Fruit fly (Drosophila melanogaster): ENCODE results near the gene Rhp.

DNA sequence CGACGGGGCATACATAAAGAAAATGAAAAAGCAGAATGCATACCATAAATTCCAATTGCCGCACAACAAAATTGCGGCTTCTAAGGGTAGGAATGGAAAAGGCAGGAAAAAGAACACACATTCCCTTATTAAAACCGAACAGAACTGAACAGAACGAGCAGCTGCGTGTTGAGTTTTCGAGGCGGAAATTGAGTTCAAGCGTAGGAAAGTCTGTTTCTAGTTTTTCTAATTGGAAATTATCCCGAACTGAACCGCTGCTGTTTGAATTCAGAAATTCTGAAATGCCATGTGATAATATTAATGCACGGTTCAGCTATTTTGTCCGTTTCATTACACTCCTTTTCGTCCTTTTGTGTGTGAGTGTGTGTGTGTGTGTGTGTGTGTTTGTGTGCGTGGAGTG is 28.2 kb downstream of the Rhp start:
- TF ChIP-seq CG15710 (tag; optimal IDR thresholded peaks at IDR 0.05), result no peak
- no peak for TF ChIP-seq Ets98B (GFP tag; IDR thresholded peaks at IDR 0.05)
- TF ChIP-seq EcR (GFP tag; optimal IDR thresholded peaks at IDR 0.05), result no peak
- no peak for TF ChIP-seq Pif1B (GFP tag; optimal IDR thresholded peaks at IDR 0.05)
- no peak for TF ChIP-seq CG9948 (tag; optimal IDR thresholded peaks at IDR 0.05)
- TF ChIP-seq Snoo (tag; optimal IDR thresholded peaks at IDR 0.05), result no peak
- no peak for TF ChIP-seq Pif1A (GFP tag; optimal IDR thresholded peaks at IDR 0.05)
- no peak for TF ChIP-seq CG8159 (tag; optimal IDR thresholded peaks at IDR 0.05)
- no peak for TF ChIP-seq CG4496 (GFP tag; IDR thresholded peaks at IDR 0.05)
- no peak for TF ChIP-seq gl (tag; optimal IDR thresholded peaks at IDR 0.05)
- TF ChIP-seq fd96Ca (GFP tag; IDR thresholded peaks at IDR 0.05), result no peak
- no peak for TF ChIP-seq CG34367 (tag; optimal IDR thresholded peaks at IDR 0.05)
